Fruit fly (Drosophila melanogaster) whole organism, embryonic: Measurements from ENCODE around the gene Ugt303B2.
A peak's percentile ranks its signal among the peaks of the same experiment; 100 is the strongest.

ENCODE experiments used
- Atf6 ChIP-seq: fragments of 200-800 bp; sonication (Bioruptor generic); IDR thresholded peaks from 2 replicates; pipeline ENCODE4 v1.3.6; 2022; ENCODE audit warnings: missing biosample characterization, missing genetic modification characterization
- CG10431 ChIP-seq: fragments of 200-800 bp; sonication (Bioruptor generic); optimal IDR thresholded peaks from 3 replicates; lab custom pipeline; 2018; ENCODE audit warnings: missing biosample characterization, mild to moderate bottlenecking, missing genetic modification characterization
- CG10959 ChIP-seq: fragments of 200-800 bp; sonication (Bioruptor generic); IDR thresholded peaks from 2 replicates; pipeline ENCODE4 v1.3.6; 2022; ENCODE audit warnings: missing biosample characterization, missing genetic modification characterization
- CG11247 ChIP-seq: fragments of 200-800 bp; sonication (Bioruptor generic); IDR thresholded peaks from 2 replicates; pipeline ENCODE4 v1.3.6; 2022; ENCODE audit warnings: missing biosample characterization, missing genetic modification characterization
- CG11398 ChIP-seq: fragments of 200-800 bp; sonication (Bioruptor generic); optimal IDR thresholded peaks from 2 replicates; lab custom pipeline; 2016; ENCODE audit warnings: missing biosample characterization, missing genetic modification characterization
- CG12659 ChIP-seq: fragments of 200-800 bp; sonication (Bioruptor generic); optimal IDR thresholded peaks from 3 replicates; lab custom pipeline; 2017; ENCODE audit warnings: mild to moderate bottlenecking, missing biosample characterization, missing genetic modification reagents, missing genetic modification characterization
- CG13123 ChIP-seq: fragments of 200-800 bp; sonication (Bioruptor generic); optimal IDR thresholded peaks from 2 replicates; lab custom pipeline; 2016; ENCODE audit warnings: missing biosample characterization, missing genetic modification characterization
- CG15269 ChIP-seq: fragments of 200-800 bp; sonication (Bioruptor generic); optimal IDR thresholded peaks from 2 replicates; lab custom pipeline; 2018; ENCODE audit warnings: missing biosample characterization, mild to moderate bottlenecking, missing genetic modification characterization, moderate library complexity
- CG2875 ChIP-seq: fragments of 200-800 bp; sonication (Bioruptor generic); optimal IDR thresholded peaks from 2 replicates; lab custom pipeline; 2017; ENCODE audit warnings: missing biosample characterization, mild to moderate bottlenecking, missing genetic modification characterization, missing genetic modification reagents
- CG3163 ChIP-seq: fragments of 200-800 bp; sonication (Bioruptor generic); optimal IDR thresholded peaks from 3 replicates; lab custom pipeline; 2016; ENCODE audit warnings: missing biosample characterization, missing genetic modification characterization
- CG34376 ChIP-seq: fragments of 200-800 bp; sonication (Bioruptor generic); optimal IDR thresholded peaks from 2 replicates; lab custom pipeline; 2018; ENCODE audit warnings: missing biosample characterization, mild to moderate bottlenecking, missing genetic modification characterization
- CG6813 ChIP-seq: fragments of 200-800 bp; sonication (Bioruptor generic); optimal IDR thresholded peaks from 2 replicates; lab custom pipeline; 2017; ENCODE audit warnings: missing biosample characterization, missing genetic modification characterization, mild to moderate bottlenecking, moderate library complexity, missing genetic modification reagents
- CG7372 ChIP-seq: fragments of 200-800 bp; sonication (Bioruptor generic); IDR thresholded peaks from 2 replicates; pipeline ENCODE4 v1.3.6; 2022; ENCODE audit warnings: missing biosample characterization, missing genetic modification characterization
- CG8281 ChIP-seq: fragments of 200-800 bp; sonication (Bioruptor generic); optimal IDR thresholded peaks from 2 replicates; lab custom pipeline; 2018; ENCODE audit warnings: missing biosample characterization, mild to moderate bottlenecking, missing genetic modification characterization, moderate library complexity
- CoRest ChIP-seq: fragments of 200-800 bp; sonication (Bioruptor generic); optimal IDR thresholded peaks from 3 replicates; lab custom pipeline; 2018; ENCODE audit warnings: missing biosample characterization, mild to moderate bottlenecking, missing genetic modification characterization, moderate library complexity
- D19A ChIP-seq: fragments of 200-800 bp; optimal IDR thresholded peaks from 3 replicates; lab custom pipeline; 2019; ENCODE audit warnings: missing biosample characterization, mild to moderate bottlenecking, missing genetic modification characterization, moderate library complexity
- Dek ChIP-seq: fragments of 200-800 bp; sonication (Bioruptor generic); optimal IDR thresholded peaks from 3 replicates; lab custom pipeline; 2019; ENCODE audit warnings: missing biosample characterization, mild to moderate bottlenecking, missing genetic modification characterization, moderate library complexity
- MTF-1 ChIP-seq: fragments of 200-800 bp; sonication (Bioruptor generic); optimal IDR thresholded peaks from 2 replicates; lab custom pipeline; 2018; ENCODE audit warnings: missing biosample characterization, mild to moderate bottlenecking, missing genetic modification characterization, borderline replicate concordance
- Opbp ChIP-seq: fragments of 200-800 bp; sonication (Bioruptor generic); IDR thresholded peaks from 3 replicates; pipeline ENCODE4 v1.3.6; 2022; ENCODE audit warnings: missing biosample characterization, missing genetic modification characterization; ENCODE audit not compliant: partially characterized antibody
- Rx ChIP-seq: fragments of 200-800 bp; sonication (Bioruptor generic); IDR thresholded peaks from 2 replicates; pipeline ENCODE4 v1.3.6; 2022; ENCODE audit warnings: missing biosample characterization, missing genetic modification characterization
- TFAM ChIP-seq: fragments of 200-800 bp; sonication (Bioruptor generic); optimal IDR thresholded peaks from 2 replicates; lab custom pipeline; 2017; ENCODE audit warnings: missing biosample characterization, missing genetic modification characterization, inconsistent platforms
- Usf ChIP-seq: fragments of 200-800 bp; sonication (Bioruptor generic); optimal IDR thresholded peaks from 2 replicates; lab custom pipeline; 2017; ENCODE audit warnings: missing genotype, missing biosample characterization, missing genetic modification characterization
- ab ChIP-seq: fragments of 200-800 bp; sonication (Bioruptor generic); optimal IDR thresholded peaks from 2 replicates; lab custom pipeline; 2016; ENCODE audit warnings: missing biosample characterization, missing genetic modification characterization
- hb ChIP-seq: fragments of 200-800 bp; sonication (Bioruptor generic); IDR thresholded peaks from 3 replicates; pipeline ENCODE4 v1.3.6; 2022; ENCODE audit warnings: missing biosample characterization, missing genetic modification characterization; ENCODE audit not compliant: partially characterized antibody
- hkb ChIP-seq, 2 experiments: fragments of 200-800 bp in 1 of 2; fragments of >200 bp in 1 of 2; sonication (Bioruptor generic) in 1 of 2; IDR thresholded peaks in 1 of 2; optimal IDR thresholded peaks in 1 of 2; 2 replicates each; pipeline versions ENCODE4 v1.3.6 to Lab custom; 2017 to 2022; ENCODE audit warnings: missing biosample characterization in 1 of 2, missing genetic modification characterization in 1 of 2
- hth ChIP-seq: fragments of >200 bp; optimal IDR thresholded peaks from 2 replicates; lab custom pipeline; 2017; ENCODE audit warnings: inconsistent platforms
- kah ChIP-seq: fragments of 200-800 bp; sonication (Bioruptor generic); optimal IDR thresholded peaks from 2 replicates; lab custom pipeline; 2018; ENCODE audit warnings: missing biosample characterization, mild to moderate bottlenecking, missing genetic modification characterization
- lbe ChIP-seq: fragments of 200-800 bp; sonication (Bioruptor generic); optimal IDR thresholded peaks from 2 replicates; lab custom pipeline; 2016; ENCODE audit warnings: missing biosample characterization, mild to moderate bottlenecking, missing genetic modification characterization
- otp ChIP-seq: fragments of 200-800 bp; sonication (Bioruptor generic); IDR thresholded peaks from 3 replicates; pipeline ENCODE4, ENCODE4 v1.3.6; 2022; ENCODE audit warnings: missing biosample characterization, missing genetic modification characterization
- peb ChIP-seq: fragments of 200-800 bp; sonication (Bioruptor generic); IDR thresholded peaks from 2 replicates; pipeline ENCODE4 v1.3.6; 2022; ENCODE audit warnings: missing biosample characterization, missing genetic modification characterization
- pho ChIP-seq: fragments of 200-800 bp; sonication (Bioruptor generic); optimal IDR thresholded peaks from 2 replicates; lab custom pipeline; 2016; ENCODE audit warnings: missing biosample characterization, missing genetic modification characterization
- phol ChIP-seq: fragments of 200-800 bp; sonication (Bioruptor generic); optimal IDR thresholded peaks from 3 replicates; lab custom pipeline; 2018; ENCODE audit warnings: missing biosample characterization, mild to moderate bottlenecking, missing genetic modification characterization, moderate library complexity
- pzg ChIP-seq: fragments of 200-800 bp; sonication (Bioruptor generic); optimal IDR thresholded peaks from 3 replicates; lab custom pipeline; 2018; ENCODE audit warnings: missing biosample characterization, mild to moderate bottlenecking, missing genetic modification characterization, moderate library complexity
- row ChIP-seq: fragments of 200-800 bp; sonication (Bioruptor generic); IDR thresholded peaks from 3 replicates; pipeline ENCODE4 v1.3.6; 2022; ENCODE audit warnings: missing biosample characterization, missing genetic modification characterization
- seq ChIP-seq: fragments of 200-800 bp; sonication (Bioruptor generic); IDR thresholded peaks from 2 replicates; pipeline ENCODE4 v1.3.6; 2022; ENCODE audit warnings: missing biosample characterization, missing genetic modification characterization
- shn ChIP-seq: fragments of 200-800 bp; sonication (Bioruptor generic); optimal IDR thresholded peaks from 3 replicates; lab custom pipeline; 2016; ENCODE audit warnings: missing biosample characterization, missing genetic modification characterization
- so ChIP-seq: fragments of 200-800 bp; sonication (Bioruptor generic); IDR thresholded peaks from 3 replicates; pipeline ENCODE4 v1.3.6; 2022; ENCODE audit warnings: missing biosample characterization, missing genetic modification characterization
- sob ChIP-seq: fragments of 200-800 bp; sonication (Bioruptor generic); IDR thresholded peaks from 2 replicates; pipeline ENCODE4 v1.3.6; 2022; ENCODE audit warnings: missing biosample characterization, missing genetic modification characterization
- ttk ChIP-seq: fragments of 200-800 bp; sonication (Bioruptor generic); IDR thresholded peaks from 2 replicates; pipeline ENCODE4 v2.1.2; 2022; ENCODE audit warnings: missing biosample characterization, missing genetic modification characterization
- zfh1 ChIP-seq: fragments of 200-800 bp; sonication (Bioruptor generic); IDR thresholded peaks from 3 replicates; pipeline ENCODE4 v1.3.6; 2022; ENCODE audit warnings: missing biosample characterization, missing genetic modification characterization

Ugt303B2 gene

dm6 chr3R:23508304-23508703 is 30.4 kb downstream of the Ugt303B2 start (continued):
- no peak for TF ChIP-seq phol
- TF ChIP-seq hb (GFP tag; lab: Robert Waterston, UW) = no peak
- TF ChIP-seq lbe (GFP tag; lab: Kevin White, UChicago) = peak; percentile 83
- TF ChIP-seq CG15269 (tag; lab: Kevin White, UChicago) = no peak
- TF ChIP-seq CG11398 (GFP tag; lab: Kevin White, UChicago) = no peak
- no peak for TF ChIP-seq so (GFP tag; lab: Robert Waterston, UW)

- TF ChIP-seq CG6813 (GFP tag; lab: Kevin White, UChicago) = no peak
- no peak for TF ChIP-seq CG12659 (GFP tag; lab: Kevin White, UChicago)
- TF ChIP-seq Usf = no peak
- TF ChIP-seq pzg (GFP tag; lab: Kevin White, UChicago) = no peak
- no peak for TF ChIP-seq otp (GFP tag; lab: Robert Waterston, UW)
- no peak for TF ChIP-seq hth (lab: Kevin White, UChicago)
These were observed 31.3 kb downstream of the Ugt303B2 start, which contains the start of gene CG34289 for dm6 chr3R:23507376-23507775. Gene CG34289, minus strand, starts transcription at chr3R:23507476.

- TF ChIP-seq Dek = no peak
- no peak for TF ChIP-seq pho (GFP tag; lab: Kevin White, UChicago)
- no peak for TF ChIP-seq sob
- TF ChIP-seq CG3163 (GFP tag; lab: Kevin White, UChicago) = no peak
- no peak for TF ChIP-seq zfh1 (GFP tag; lab: Robert Waterston, UW)
- TF ChIP-seq CG2875 = no peak
- no peak for TF ChIP-seq shn (GFP tag; lab: Kevin White, UChicago)
- TF ChIP-seq CG10431 (GFP tag; lab: Kevin White, UChicago) = no peak
- no peak for TF ChIP-seq peb (GFP tag; lab: Robert Waterston, UW)
- TF ChIP-seq MTF-1 = no peak
- TF ChIP-seq CG10959 (GFP tag; lab: Robert Waterston, UW) = no peak
- TF ChIP-seq ab (GFP tag; lab: Kevin White, UChicago) = no peak
- TF ChIP-seq TFAM (GFP tag; lab: Kevin White, UChicago) = no peak
- TF ChIP-seq hkb (optimal IDR thresholded peaks at IDR 0.05; lab: Kevin White, UChicago) = no peak
- TF ChIP-seq hkb (GFP tag; IDR thresholded peaks at IDR 0.05; lab: Robert Waterston, UW) = no peak
- no peak for TF ChIP-seq CoRest (tag; lab: Kevin White, UChicago)
- no peak for TF ChIP-seq Rx
- no peak for TF ChIP-seq CG34376
- no peak for TF ChIP-seq kah (GFP tag; lab: Kevin White, UChicago)
- TF ChIP-seq ttk = no peak
- TF ChIP-seq Atf6 (GFP tag; lab: Robert Waterston, UW) = no peak
These were observed 33.9 kb downstream of the Ugt303B2 start for dm6 chr3R:23504760-23505159.

dm6 chr3R:23503511-23503910 is 35.2 kb downstream of the Ugt303B2 start:
- TF ChIP-seq CG13123 (GFP tag; lab: Kevin White, UChicago) (no peak), CG8281 (tag; lab: Kevin White, UChicago) (peak; percentile 96)

dm6 chr3R:23497241-23497640 is 41.5 kb downstream of the Ugt303B2 start:
- TF ChIP-seq Opbp (GFP tag; lab: Robert Waterston, UW) (no peak), CG11247 (GFP tag; lab: Robert Waterston, UW) (no peak), seq (GFP tag; lab: Robert Waterston, UW) (no peak), CG7372 (GFP tag; lab: Robert Waterston, UW) (no peak), row (GFP tag; lab: Robert Waterston, UW) (peak; percentile 43; the same call in 1 of the 3 replicates), D19A (peak; percentile 81)
